Fruit fly (Drosophila melanogaster): ENCODE results near the gene Btk.
A peak's percentile ranks its signal among the peaks of the same experiment; 100 is the strongest.

Btk gene

dm6 chr2L:8319858-8320525 is 19.1 kb upstream of the Btk start, which contains the start of the genes mtsh and strat (continued):
- TF ChIP-seq nerfin-1 (tag; optimal IDR thresholded peaks at IDR 0.05) (peak; percentile 56), CG34376 (GFP tag; optimal IDR thresholded peaks at IDR 0.05) (peak; percentile 84), Hr51 (GFP tag; optimal IDR thresholded peaks at IDR 0.05) (peak in 1 of 2 experiments; percentile 56), peb (GFP tag; IDR thresholded peaks at IDR 0.05) (peak; percentile 31; the same call in 1 of the 2 replicates), slbo (GFP tag; IDR thresholded peaks at IDR 0.05) (peak; percentile 62), CG12659 (GFP tag; optimal IDR thresholded peaks at IDR 0.05) (peak; percentile 55), chinmo (GFP tag; IDR thresholded peaks at IDR 0.05; ENCODE audit: partially characterized antibody) (peak; percentile 88; the same call in 3 of the 4 replicates), gfzf (GFP tag; optimal IDR thresholded peaks at IDR 0.05) (peak; percentile 50), Meics (GFP tag; optimal IDR thresholded peaks at IDR 0.05) (peak; percentile 81), ato (GFP tag; IDR thresholded peaks at IDR 0.05; ENCODE audit: partially characterized antibody) (peak; percentile 56; the same call in 1 of the 2 replicates), stc (GFP tag; IDR thresholded peaks at IDR 0.05) (peak; percentile 59; the same call in 1 of the 2 replicates), YL-1 (GFP tag; optimal IDR thresholded peaks at IDR 0.05) (peak; percentile 52), ac (GFP tag; optimal IDR thresholded peaks at IDR 0.05) (peak; percentile 35), CG13894 (tag; optimal IDR thresholded peaks at IDR 0.05) (no peak), CG14050 (GFP tag; IDR thresholded peaks at IDR 0.05) (no peak; the same call in 2 of the 3 replicates), CG30020 (tag; optimal IDR thresholded peaks at IDR 0.05) (peak; percentile 18), CG33557 (GFP tag; optimal IDR thresholded peaks at IDR 0.05) (peak; percentile 59), nerfin-2 (GFP tag; IDR thresholded peaks at IDR 0.05; ENCODE audit: partially characterized antibody) (peak; percentile 54; the same call in 1 of the 2 replicates), ind (GFP tag; optimal IDR thresholded peaks at IDR 0.05) (peak; percentile 40), CG2889 (GFP tag; IDR thresholded peaks at IDR 0.05) (no peak), CG15696 (tag; optimal IDR thresholded peaks at IDR 0.05) (no peak), CG5245 (GFP tag; optimal IDR thresholded peaks at IDR 0.05) (peak; percentile 22), TFAM (GFP tag; optimal IDR thresholded peaks at IDR 0.05) (peak; percentile 21), bigmax (GFP tag; optimal IDR thresholded peaks at IDR 0.05) (peak; percentile 7), CG7987 (GFP tag; optimal IDR thresholded peaks at IDR 0.05) (peak; percentile 84), Eip74EF (GFP tag; optimal IDR thresholded peaks at IDR 0.05) (peak in 1 of 2 experiments; percentile 1), Doc2 (GFP tag; IDR thresholded peaks at IDR 0.05) (no peak), dati (GFP tag; IDR thresholded peaks at IDR 0.05) (0 out of 2 replicates have a peak, but pooled peaks have one; percentile 14), CG10209 (GFP tag; optimal IDR thresholded peaks at IDR 0.05) (peak; percentile 21), CG10267 (tag; optimal IDR thresholded peaks at IDR 0.05) (peak; percentile 95), B-H2 (GFP tag; optimal IDR thresholded peaks at IDR 0.05) (peak; percentile 59), Bdp1 (GFP tag; optimal IDR thresholded peaks at IDR 0.05) (no peak), D (optimal IDR thresholded peaks at IDR 0.05) (no peak), D (GFP tag; optimal IDR thresholded peaks at IDR 0.05) (peak; percentile 53), Dp (GFP tag; optimal IDR thresholded peaks at IDR 0.05) (peak; percentile 85), nom (GFP tag; optimal IDR thresholded peaks at IDR 0.05) (peak; percentile 45), CG9797 (GFP tag; optimal IDR thresholded peaks at IDR 0.05) (peak; percentile 84), corto (GFP tag; optimal IDR thresholded peaks at IDR 0.05) (no peak), CG31441 (GFP tag; IDR thresholded peaks at IDR 0.05) (no peak; the same call in none of the 2 replicates), Kr (GFP tag; optimal IDR thresholded peaks at IDR 0.05) (no peak), Dfd (GFP tag; optimal IDR thresholded peaks at IDR 0.05) (no peak), bab2 (GFP tag; optimal IDR thresholded peaks at IDR 0.05) (peak; percentile 45), CG30403 (GFP tag; optimal IDR thresholded peaks at IDR 0.05) (peak; percentile 41), twi (tag; optimal IDR thresholded peaks at IDR 0.05) (peak; percentile 21), CG15011 (GFP tag; optimal IDR thresholded peaks at IDR 0.05) (peak; percentile 66), CG7963 (GFP tag; IDR thresholded peaks at IDR 0.05; ENCODE audit: partially characterized antibody) (peak; percentile 79), sr (GFP tag; IDR thresholded peaks at IDR 0.05) (peak; percentile 47; the same call in 1 of the 3 replicates), Ets97D (GFP tag; optimal IDR thresholded peaks at IDR 0.05) (peak; percentile 98)

All from whole organism, embryonic.